Worm (Caenorhabditis elegans) whole organism, late embryonic: Measurements from ENCODE around the gene clec-216.

Experiments used
- C08G9.2 ChIP-seq: sonication (generic microtip); optimal IDR thresholded peaks from 2 replicates; lab custom pipeline; 2016; ENCODE audit warnings: mild to moderate bottlenecking, missing genetic modification characterization, moderate library complexity, missing compliant biosample characterization
- C38D4.7 ChIP-seq: fragments of 200-800 bp; sonication (Bioruptor generic); optimal IDR thresholded peaks from 2 replicates; lab custom pipeline; 2018; ENCODE audit warnings: mild to moderate bottlenecking, missing genetic modification characterization, moderate library complexity, missing compliant biosample characterization
- F13H6.1 ChIP-seq: sonication (generic microtip); optimal IDR thresholded peaks from 2 replicates; lab custom pipeline; 2016; ENCODE audit warnings: missing genetic modification characterization, missing compliant biosample characterization
- K09A11.1 ChIP-seq: sonication (generic microtip); optimal IDR thresholded peaks from 2 replicates; lab custom pipeline; 2017; ENCODE audit warnings: antibody characterized with exemption, mild to moderate bottlenecking, missing genetic modification characterization, missing compliant biosample characterization; ENCODE audit not compliant: insufficient read depth
- Y22D7AL.16 ChIP-seq: sonication (generic microtip); optimal IDR thresholded peaks from 2 replicates; lab custom pipeline; 2016; ENCODE audit warnings: missing genetic modification characterization, missing compliant biosample characterization
- ahr-1 ChIP-seq: sonication (generic microtip); optimal IDR thresholded peaks from 2 replicates; lab custom pipeline; 2016; ENCODE audit warnings: missing genetic modification characterization, missing compliant biosample characterization
- ama-1 ChIP-seq: fragments of 150-350 bp; optimal IDR thresholded peaks from 2 replicates; lab custom pipeline; 2014
- ceh-18 ChIP-seq: sonication (generic microtip); optimal IDR thresholded peaks from 2 replicates; lab custom pipeline; 2016; ENCODE audit warnings: missing genetic modification characterization, missing compliant biosample characterization
- ceh-19 ChIP-seq: fragments of 200-800 bp; sonication (Bioruptor generic); optimal IDR thresholded peaks from 2 replicates; lab custom pipeline; 2018; ENCODE audit warnings: mild to moderate bottlenecking, missing genetic modification characterization, missing compliant biosample characterization
- ceh-2 ChIP-seq: sonication (generic microtip); optimal IDR thresholded peaks from 2 replicates; lab custom pipeline; 2016; ENCODE audit warnings: missing genotype, missing genetic modification characterization, missing compliant biosample characterization
- ceh-24 ChIP-seq: sonication (generic microtip); optimal IDR thresholded peaks from 2 replicates; lab custom pipeline; 2016; ENCODE audit warnings: mild to moderate bottlenecking, missing genetic modification characterization, missing compliant biosample characterization
- ceh-31 ChIP-seq: sonication (generic microtip); optimal IDR thresholded peaks from 2 replicates; lab custom pipeline; 2016; ENCODE audit warnings: missing genetic modification characterization, missing compliant biosample characterization
- ceh-34 ChIP-seq: sonication (generic microtip); optimal IDR thresholded peaks from 2 replicates; lab custom pipeline; 2016; ENCODE audit warnings: mild to moderate bottlenecking, missing genetic modification characterization, missing compliant biosample characterization
- ceh-48 ChIP-seq: sonication (generic microtip); optimal IDR thresholded peaks from 2 replicates; lab custom pipeline; 2016; ENCODE audit warnings: missing genetic modification characterization, inconsistent platforms, missing compliant biosample characterization
- ceh-9 ChIP-seq: sonication (generic microtip); optimal IDR thresholded peaks from 2 replicates; lab custom pipeline; 2016; ENCODE audit warnings: mild to moderate bottlenecking, missing genetic modification characterization, inconsistent platforms, missing compliant biosample characterization
- che-1 ChIP-seq: sonication (generic microtip); optimal IDR thresholded peaks from 2 replicates; lab custom pipeline; 2016; ENCODE audit warnings: mild to moderate bottlenecking, missing genetic modification characterization, missing compliant biosample characterization
- dmd-4 ChIP-seq: sonication (generic microtip); optimal IDR thresholded peaks from 2 replicates; lab custom pipeline; 2016; ENCODE audit warnings: borderline replicate concordance, missing genetic modification characterization, missing compliant biosample characterization
- dve-1 ChIP-seq: sonication (generic microtip); optimal IDR thresholded peaks from 2 replicates; lab custom pipeline; 2017; ENCODE audit warnings: antibody characterized with exemption, mild to moderate bottlenecking, missing genetic modification characterization, missing compliant biosample characterization
- ets-4 ChIP-seq: sonication (generic microtip); optimal IDR thresholded peaks from 2 replicates; lab custom pipeline; 2016; ENCODE audit warnings: missing genetic modification characterization, missing compliant biosample characterization
- eyg-1 ChIP-seq: sonication (generic microtip); optimal IDR thresholded peaks from 2 replicates; lab custom pipeline; 2016; ENCODE audit warnings: missing genotype, missing genetic modification characterization, missing compliant biosample characterization
- fkh-10 ChIP-seq: fragments of 150-350 bp; optimal IDR thresholded peaks from 2 replicates; lab custom pipeline; 2014; ENCODE audit warnings: missing biosample characterization, missing genetic modification reagents, missing genetic modification characterization
- fkh-6 ChIP-seq: sonication (generic microtip); optimal IDR thresholded peaks from 2 replicates; lab custom pipeline; 2016; ENCODE audit warnings: missing genetic modification characterization, missing compliant biosample characterization
- gmeb-2 ChIP-seq: sonication (generic microtip); optimal IDR thresholded peaks from 2 replicates; lab custom pipeline; 2016; ENCODE audit warnings: missing genetic modification characterization, inconsistent platforms, missing compliant biosample characterization
- hlh-13 ChIP-seq: fragments of 200-800 bp; sonication (Bioruptor generic); optimal IDR thresholded peaks from 2 replicates; lab custom pipeline; 2018; ENCODE audit warnings: mild to moderate bottlenecking, missing genetic modification characterization, missing compliant biosample characterization
- hlh-15 ChIP-seq: sonication (generic microtip); optimal IDR thresholded peaks from 2 replicates; lab custom pipeline; 2016; ENCODE audit warnings: missing genetic modification characterization, missing compliant biosample characterization
- hlh-30 ChIP-seq: sonication (generic microtip); optimal IDR thresholded peaks from 2 replicates; lab custom pipeline; 2017; ENCODE audit warnings: antibody characterized with exemption, missing genetic modification characterization, missing compliant biosample characterization; ENCODE audit not compliant: insufficient read depth
- hlh-8 ChIP-seq: sonication (generic microtip); optimal IDR thresholded peaks from 2 replicates; lab custom pipeline; 2016; ENCODE audit warnings: missing genotype, missing genetic modification characterization, missing compliant biosample characterization
- lin-11 ChIP-seq: fragments of 200-800 bp; sonication (Bioruptor generic); optimal IDR thresholded peaks from 2 replicates; lab custom pipeline; 2018; ENCODE audit warnings: mild to moderate bottlenecking, missing genetic modification characterization, missing compliant biosample characterization
- mec-3 ChIP-seq: sonication (generic microtip); optimal IDR thresholded peaks from 2 replicates; lab custom pipeline; 2016; ENCODE audit warnings: borderline replicate concordance, missing genetic modification characterization, missing compliant biosample characterization
- pax-1 ChIP-seq: fragments of 150-350 bp; optimal IDR thresholded peaks from 2 replicates; lab custom pipeline; 2014; ENCODE audit warnings: missing biosample characterization, missing genetic modification characterization
- pha-4 ChIP-seq: fragments of 150-350 bp; optimal IDR thresholded peaks from 2 replicates; lab custom pipeline; 2018; ENCODE audit warnings: missing biosample characterization, missing genetic modification reagents, missing genetic modification characterization
- pros-1 ChIP-seq: fragments of 150-350 bp; optimal IDR thresholded peaks from 2 replicates; lab custom pipeline; 2014; ENCODE audit warnings: missing biosample characterization, missing genetic modification reagents, missing genetic modification characterization
- ref-2 ChIP-seq: sonication (generic microtip); optimal IDR thresholded peaks from 2 replicates; lab custom pipeline; 2016; ENCODE audit warnings: missing genetic modification characterization, missing compliant biosample characterization
- rnt-1 ChIP-seq: sonication (generic microtip); optimal IDR thresholded peaks from 2 replicates; lab custom pipeline; 2016; ENCODE audit warnings: missing genetic modification characterization, missing compliant biosample characterization
- sdc-2 ChIP-seq: sonication (generic microtip); optimal IDR thresholded peaks from 2 replicates; lab custom pipeline; 2016; ENCODE audit warnings: missing genotype, missing genetic modification characterization, missing compliant biosample characterization
- sox-4 ChIP-seq: sonication (generic microtip); optimal IDR thresholded peaks from 2 replicates; lab custom pipeline; 2017; ENCODE audit warnings: mild to moderate bottlenecking, missing genetic modification characterization, inconsistent platforms, missing compliant biosample characterization
- syd-9 ChIP-seq: sonication (generic microtip); optimal IDR thresholded peaks from 2 replicates; lab custom pipeline; 2016; ENCODE audit warnings: mild to moderate bottlenecking, missing genetic modification characterization, moderate library complexity, missing compliant biosample characterization
- tbx-2 ChIP-seq: sonication (generic microtip); optimal IDR thresholded peaks from 2 replicates; lab custom pipeline; 2016; ENCODE audit warnings: missing genetic modification characterization, missing compliant biosample characterization
- tbx-7 ChIP-seq: sonication (generic microtip); optimal IDR thresholded peaks from 2 replicates; lab custom pipeline; 2016; ENCODE audit warnings: missing genotype, missing genetic modification characterization, missing compliant biosample characterization
- ttx-3 ChIP-seq: sonication (generic microtip); optimal IDR thresholded peaks from 2 replicates; lab custom pipeline; 2016; ENCODE audit warnings: missing genetic modification reagents, missing genetic modification characterization, missing compliant biosample characterization
- unc-3 ChIP-seq, 2 experiments: fragments of 200-800 bp in 1 of 2; sonication (Bioruptor generic) in 1 of 2; sonication (generic microtip) in 1 of 2; conservative IDR thresholded peaks in 1 of 2; optimal IDR thresholded peaks in 1 of 2; 2 replicates each; pipeline versions ENCODE4 v1.3.6 to Lab custom; 2016 to 2022; ENCODE audit warnings: missing compliant biosample characterization in 2 of 2, missing genetic modification characterization in 2 of 2, missing genetic modification reagents in 1 of 2
- unc-55 ChIP-seq: sonication (generic microtip); optimal IDR thresholded peaks from 2 replicates; lab custom pipeline; 2017; ENCODE audit warnings: missing biosample characterization, missing genetic modification reagents, missing genetic modification characterization
- zip-5 ChIP-seq: sonication (generic microtip); optimal IDR thresholded peaks from 2 replicates; lab custom pipeline; 2016; ENCODE audit warnings: missing genetic modification characterization, missing compliant biosample characterization
- ztf-16 ChIP-seq: sonication (generic microtip); optimal IDR thresholded peaks from 2 replicates; lab custom pipeline; 2017; ENCODE audit warnings: missing genetic modification characterization, missing compliant biosample characterization

Gene clec-216

ce11 chrV:7943568-7943967 is 9.2 kb downstream of the clec-216 start, which contains the start of gene Y97E10B.1:
Gene Y97E10B.1 (plus strand): TSS chrV:7943868.
- no peak for TF ChIP-seq hlh-30 (tag; lab: Kevin White, UChicago)
- TF ChIP-seq ceh-19 (GFP tag; lab: Kevin White, UChicago): no peak
- no peak for TF ChIP-seq fkh-6 (tag; lab: Kevin White, UChicago)
- TF ChIP-seq pha-4: no peak
- TF ChIP-seq unc-3 (GFP tag; conservative IDR thresholded peaks at IDR 0.05; lab: Robert Waterston, UW): no peak
- no peak for TF ChIP-seq unc-3 (tag; optimal IDR thresholded peaks at IDR 0.05; lab: Kevin White, UChicago)
- TF ChIP-seq ceh-31: no peak
- TF ChIP-seq dmd-4: no peak
- TF ChIP-seq zip-5 (tag; lab: Kevin White, UChicago): no peak
- no peak for TF ChIP-seq ceh-2 (tag; lab: Kevin White, UChicago)
- no peak for TF ChIP-seq Y22D7AL.16
- no peak for TF ChIP-seq fkh-10 (GFP tag; lab: Kevin White, UChicago)
- TF ChIP-seq F13H6.1 (tag; lab: Kevin White, UChicago): no peak

ce11 chrV:7940299-7940698 is 12.5 kb downstream of the clec-216 start, which contains the start of gene srt-53:
Gene srt-53 (minus strand): TSS chrV:7940399.
- TF ChIP-seq gmeb-2 (no peak), K09A11.1 (tag; lab: Kevin White, UChicago) (no peak), rnt-1 (no peak), ets-4 (tag; lab: Kevin White, UChicago) (no peak), hlh-8 (tag; lab: Kevin White, UChicago) (no peak)

ce11 chrV:7937152-7937551 is 15.6 kb downstream of the clec-216 start, which contains the start of gene srsx-3:
Gene srsx-3 (minus strand): TSS chrV:7937252.
- no peak for TF ChIP-seq tbx-7
- no peak for TF ChIP-seq ceh-9 (tag; lab: Kevin White, UChicago)
- TF ChIP-seq pha-4: no peak
- TF ChIP-seq gmeb-2: no peak
- no peak for TF ChIP-seq hlh-15 (tag; lab: Kevin White, UChicago)
- no peak for TF ChIP-seq hlh-13 (GFP tag; lab: Kevin White, UChicago)
- TF ChIP-seq ttx-3 (tag; lab: Kevin White, UChicago): no peak
- TF ChIP-seq tbx-2: no peak
- TF ChIP-seq ref-2: no peak
- TF ChIP-seq, all 69 proteins: peak for 0

ce11 chrV:7932998-7933397 is 19.8 kb downstream of the clec-216 start, which contains the start of gene ncx-10:
Gene ncx-10 (minus strand): TSS chrV:7933098.
- TF ChIP-seq ama-1 (lab: Kevin White, UChicago): no peak
- TF ChIP-seq ets-4 (tag; lab: Kevin White, UChicago): no peak
- no peak for TF ChIP-seq lin-11 (tag; lab: Kevin White, UChicago)
- no peak for TF ChIP-seq ztf-16 (tag; lab: Kevin White, UChicago)
- no peak for TF ChIP-seq C08G9.2 (tag; lab: Kevin White, UChicago)
- no peak for TF ChIP-seq ceh-24 (tag; lab: Kevin White, UChicago)
- TF ChIP-seq unc-55 (GFP tag; lab: Kevin White, UChicago): no peak
- TF ChIP-seq ceh-34 (tag; lab: Kevin White, UChicago): no peak
- TF ChIP-seq dmd-4: no peak
- TF ChIP-seq fkh-10 (GFP tag; lab: Kevin White, UChicago): no peak
- no peak for TF ChIP-seq eyg-1 (tag; lab: Kevin White, UChicago)
- no peak for TF ChIP-seq hlh-8 (tag; lab: Kevin White, UChicago)
- no peak for TF ChIP-seq mec-3 (tag; lab: Kevin White, UChicago)
- TF ChIP-seq sdc-2 (tag; lab: Kevin White, UChicago): no peak
- TF ChIP-seq ttx-3 (tag; lab: Kevin White, UChicago): no peak

ce11 chrV:7928660-7929059 is 24.1 kb downstream of the clec-216 start, which contains the start of gene srsx-5:
Gene srsx-5 (plus strand): TSS chrV:7928960.
- TF ChIP-seq sox-4 (tag; lab: Kevin White, UChicago) (no peak), ahr-1 (tag; lab: Kevin White, UChicago) (no peak), unc-3 (GFP tag; conservative IDR thresholded peaks at IDR 0.05; lab: Robert Waterston, UW) (no peak), unc-3 (tag; optimal IDR thresholded peaks at IDR 0.05; lab: Kevin White, UChicago) (no peak), pros-1 (tag; lab: Kevin White, UChicago) (no peak), dve-1 (tag; lab: Kevin White, UChicago) (no peak), hlh-30 (tag; lab: Kevin White, UChicago) (no peak), ceh-19 (GFP tag; lab: Kevin White, UChicago) (no peak), che-1 (no peak), ceh-48 (tag; lab: Kevin White, UChicago) (no peak), ztf-16 (tag; lab: Kevin White, UChicago) (no peak), syd-9 (tag; lab: Kevin White, UChicago) (no peak), fkh-10 (GFP tag; lab: Kevin White, UChicago) (no peak), C38D4.7 (no peak), pax-1 (tag; lab: Kevin White, UChicago) (no peak), gmeb-2 (no peak), ama-1 (lab: Kevin White, UChicago) (no peak), ceh-18 (no peak), tbx-2 (no peak), fkh-6 (tag; lab: Kevin White, UChicago) (no peak)
